Fruit fly (Drosophila melanogaster) whole organism, prepupa: ENCODE measurements around the gene Osi7.

Experiments
- Blimp-1 ChIP-seq: fragments of 200-800 bp; sonication (Bioruptor generic); optimal IDR thresholded peaks from 3 replicates; lab custom pipeline; 2017; ENCODE audit warnings: missing biosample characterization, missing genetic modification characterization, mild to moderate bottlenecking, moderate library complexity, missing genetic modification reagents
- CG11294 ChIP-seq: fragments of 200-800 bp; sonication (Bioruptor generic); IDR thresholded peaks from 2 replicates; pipeline ENCODE4 v1.3.6; 2022; ENCODE audit warnings: missing biosample characterization, missing genetic modification characterization
- CG11902 ChIP-seq: fragments of 200-800 bp; sonication (Bioruptor generic); optimal IDR thresholded peaks from 3 replicates; lab custom pipeline; 2016; ENCODE audit warnings: missing biosample characterization, missing genetic modification characterization
- CG15336 ChIP-seq: fragments of 200-800 bp; sonication (Bioruptor generic); IDR thresholded peaks from 2 replicates; pipeline ENCODE4 v1.3.6; 2022; ENCODE audit warnings: missing biosample characterization, missing genetic modification characterization
- CG16779 ChIP-seq: fragments of 200-800 bp; sonication (Bioruptor generic); optimal IDR thresholded peaks from 3 replicates; lab custom pipeline; 2017; ENCODE audit warnings: missing biosample characterization, mild to moderate bottlenecking, missing genetic modification characterization
- CG3032 ChIP-seq: fragments of 200-800 bp; optimal IDR thresholded peaks from 2 replicates; lab custom pipeline; 2019; ENCODE audit warnings: missing biosample characterization, mild to moderate bottlenecking, missing genetic modification characterization, moderate library complexity
- CG31627 ChIP-seq: fragments of 200-800 bp; sonication (Bioruptor generic); optimal IDR thresholded peaks from 3 replicates; lab custom pipeline; 2016; ENCODE audit warnings: missing biosample characterization, missing genetic modification characterization
- CG3919 ChIP-seq: fragments of 200-800 bp; sonication (Bioruptor generic); optimal IDR thresholded peaks from 3 replicates; lab custom pipeline; 2016; ENCODE audit warnings: missing biosample characterization, missing genetic modification characterization
- CG4318 ChIP-seq: fragments of 200-800 bp; sonication (Bioruptor generic); optimal IDR thresholded peaks from 3 replicates; lab custom pipeline; 2017; ENCODE audit warnings: missing biosample characterization, mild to moderate bottlenecking, missing genetic modification characterization
- CG6163 ChIP-seq: fragments of 200-800 bp; sonication (Bioruptor generic); IDR thresholded peaks from 3 replicates; pipeline ENCODE4 v1.3.6; 2022; ENCODE audit warnings: missing biosample characterization, missing genetic modification characterization
- CG6792 ChIP-seq: fragments of 200-800 bp; sonication (Bioruptor generic); optimal IDR thresholded peaks from 3 replicates; lab custom pipeline; 2016; ENCODE audit warnings: missing biosample characterization, missing genetic modification characterization
- CG6808 ChIP-seq: fragments of 200-800 bp; sonication (Bioruptor generic); optimal IDR thresholded peaks from 3 replicates; lab custom pipeline; 2017; ENCODE audit warnings: missing biosample characterization, missing genetic modification characterization, mild to moderate bottlenecking, moderate library complexity, missing genetic modification reagents
- CG6854 ChIP-seq: fragments of 200-800 bp; sonication (Bioruptor generic); optimal IDR thresholded peaks from 2 replicates; lab custom pipeline; 2017; ENCODE audit warnings: missing biosample characterization, mild to moderate bottlenecking, missing genetic modification characterization
- CG8319 ChIP-seq: fragments of 200-800 bp; sonication (Bioruptor generic); optimal IDR thresholded peaks from 3 replicates; lab custom pipeline; 2016; ENCODE audit warnings: missing biosample characterization, missing genetic modification characterization
- Eip75B ChIP-seq: fragments of 200-800 bp; sonication (Bioruptor generic); optimal IDR thresholded peaks from 3 replicates; lab custom pipeline; 2016; ENCODE audit warnings: missing biosample characterization, missing genetic modification characterization
- Eip78C ChIP-seq: fragments of 200-800 bp; sonication (Bioruptor generic); peaks from one replicate; lab custom pipeline; 2016; ENCODE audit warnings: missing biosample characterization, missing genetic modification characterization
- Eip93F ChIP-seq: fragments of 200-800 bp; sonication (Bioruptor generic); optimal IDR thresholded peaks from 2 replicates; lab custom pipeline; 2016; ENCODE audit warnings: missing biosample characterization, mild to moderate bottlenecking, missing genetic modification characterization
- Ets21C ChIP-seq: fragments of 200-800 bp; sonication (Bioruptor generic); optimal IDR thresholded peaks from 3 replicates; lab custom pipeline; 2016; ENCODE audit warnings: missing biosample characterization, missing genetic modification characterization
- Hr39 ChIP-seq: fragments of 200-800 bp; sonication (Bioruptor generic); optimal IDR thresholded peaks from 2 replicates; lab custom pipeline; 2016; ENCODE audit warnings: missing biosample characterization, missing genetic modification characterization
- Met ChIP-seq: fragments of 200-800 bp; sonication (Bioruptor generic); optimal IDR thresholded peaks from 3 replicates; lab custom pipeline; 2016; ENCODE audit warnings: missing biosample characterization, missing genetic modification characterization
- Smox ChIP-seq: fragments of 200-800 bp; sonication (Bioruptor generic); optimal IDR thresholded peaks from 3 replicates; lab custom pipeline; 2016; ENCODE audit warnings: missing biosample characterization, missing genetic modification characterization
- Sox102F ChIP-seq: fragments of 200-800 bp; sonication (Bioruptor generic); optimal IDR thresholded peaks from 2 replicates; lab custom pipeline; 2016; ENCODE audit warnings: missing biosample characterization, mild to moderate bottlenecking, missing genetic modification characterization
- Sox14 ChIP-seq: fragments of 200-800 bp; sonication (Bioruptor generic); optimal IDR thresholded peaks from 3 replicates; lab custom pipeline; 2016; ENCODE audit warnings: missing biosample characterization, missing genetic modification characterization
- Sox15 ChIP-seq: fragments of 200-800 bp; sonication (Bioruptor generic); optimal IDR thresholded peaks from 3 replicates; lab custom pipeline; 2016; ENCODE audit warnings: missing biosample characterization, missing genetic modification characterization
- achi ChIP-seq: fragments of 200-800 bp; sonication (Bioruptor generic); optimal IDR thresholded peaks from 3 replicates; lab custom pipeline; 2016; ENCODE audit warnings: missing biosample characterization, missing genetic modification characterization
- acj6 ChIP-seq: fragments of 200-800 bp; sonication (Bioruptor generic); optimal IDR thresholded peaks from 3 replicates; lab custom pipeline; 2016; ENCODE audit warnings: missing biosample characterization, missing genetic modification characterization
- cyc ChIP-seq: fragments of 200-800 bp; sonication (Bioruptor generic); optimal IDR thresholded peaks from 3 replicates; lab custom pipeline; 2016; ENCODE audit warnings: missing biosample characterization, missing genetic modification characterization
- eg ChIP-seq: fragments of 200-800 bp; sonication (Bioruptor generic); IDR thresholded peaks from 3 replicates; pipeline ENCODE4 v1.3.6; 2022; ENCODE audit warnings: missing biosample characterization, missing genetic modification characterization
- esn ChIP-seq: fragments of 200-800 bp; sonication (Bioruptor generic); optimal IDR thresholded peaks from 2 replicates; lab custom pipeline; 2016; ENCODE audit warnings: missing biosample characterization, mild to moderate bottlenecking, missing genetic modification characterization, moderate library complexity
- fd59A ChIP-seq: fragments of 200-800 bp; sonication (Bioruptor generic); optimal IDR thresholded peaks from 2 replicates; lab custom pipeline; 2017; ENCODE audit warnings: missing biosample characterization, mild to moderate bottlenecking, missing genetic modification characterization, missing genetic modification reagents
- fkh ChIP-seq: fragments of 200-800 bp; sonication (Bioruptor generic); optimal IDR thresholded peaks from 3 replicates; lab custom pipeline; 2017; ENCODE audit warnings: missing biosample characterization, mild to moderate bottlenecking, missing genetic modification characterization, moderate library complexity
- lz ChIP-seq: fragments of 200-800 bp; sonication (Bioruptor generic); optimal IDR thresholded peaks from 3 replicates; lab custom pipeline; 2016; ENCODE audit warnings: missing biosample characterization, missing genetic modification characterization
- net ChIP-seq: fragments of 200-800 bp; sonication (Bioruptor generic); optimal IDR thresholded peaks from 3 replicates; lab custom pipeline; 2016; ENCODE audit warnings: missing biosample characterization, missing genetic modification characterization
- pdm3 ChIP-seq: fragments of 200-800 bp; sonication (Bioruptor generic); optimal IDR thresholded peaks from 3 replicates; lab custom pipeline; 2016; ENCODE audit warnings: missing biosample characterization, missing genetic modification characterization
- ss ChIP-seq, 2 experiments: fragments of 200-800 bp; sonication (Bioruptor generic); optimal IDR thresholded peaks; 2 replicates in 1 of 2; 3 replicates in 1 of 2; lab custom pipeline; 2017 to 2018; ENCODE audit warnings: mild to moderate bottlenecking in 2 of 2, missing biosample characterization in 2 of 2, missing genetic modification characterization in 2 of 2, moderate library complexity in 1 of 2
- topi ChIP-seq: fragments of 200-800 bp; sonication (Bioruptor generic); optimal IDR thresholded peaks from 3 replicates; lab custom pipeline; 2016; ENCODE audit warnings: missing biosample characterization, missing genetic modification characterization
- vri ChIP-seq: fragments of 200-800 bp; sonication (Bioruptor generic); optimal IDR thresholded peaks from 3 replicates; lab custom pipeline; 2016; ENCODE audit warnings: missing biosample characterization, mild to moderate bottlenecking, missing genetic modification characterization

Gene Osi7

dm6 chr3R:6252809-6253208, 4.0 kb downstream of the Osi7 start:
- TF ChIP-seq net (GFP tag; lab: Kevin White, UChicago), result no peak
- no peak for TF ChIP-seq achi (GFP tag; lab: Kevin White, UChicago)
- TF ChIP-seq esn (GFP tag; lab: Kevin White, UChicago), result no peak
- TF ChIP-seq CG6854, result peak; percentile 89
- TF ChIP-seq ss (GFP tag; optimal IDR thresholded peaks at IDR 0.05; lab: Kevin White, UChicago), result no peak
- peak; percentile 96 for TF ChIP-seq Blimp-1 (GFP tag; lab: Kevin White, UChicago)
- TF ChIP-seq fd59A (GFP tag; lab: Kevin White, UChicago), result no peak
- no peak for TF ChIP-seq lz (GFP tag; lab: Kevin White, UChicago)

- no peak for TF ChIP-seq eg (GFP tag; lab: Robert Waterston, UW)
- no peak for TF ChIP-seq Sox102F (GFP tag; lab: Kevin White, UChicago)
- no peak for TF ChIP-seq Eip75B (GFP tag; lab: Kevin White, UChicago)
- TF ChIP-seq acj6 (GFP tag; lab: Kevin White, UChicago), result no peak
- TF ChIP-seq Smox, result no peak
- TF ChIP-seq CG31627 (GFP tag; lab: Kevin White, UChicago), result no peak
- no peak for TF ChIP-seq CG6792 (GFP tag; lab: Kevin White, UChicago)
- no peak for TF ChIP-seq CG8319
- no peak for TF ChIP-seq CG4318 (GFP tag; lab: Kevin White, UChicago)
- no peak for TF ChIP-seq CG11902
- no peak for TF ChIP-seq Blimp-1 (GFP tag; lab: Kevin White, UChicago)
These were observed 5.6 kb downstream of the Osi7 start for dm6 chr3R:6254438-6254837.

- TF ChIP-seq vri (GFP tag; lab: Kevin White, UChicago) (no peak), CG16779 (tag; lab: Kevin White, UChicago) (no peak), fd59A (GFP tag; lab: Kevin White, UChicago) (no peak), Sox14 (GFP tag; lab: Kevin White, UChicago) (no peak), Ets21C (no peak), Met (GFP tag; lab: Kevin White, UChicago) (no peak), Smox (no peak), net (GFP tag; lab: Kevin White, UChicago) (no peak), eg (GFP tag; lab: Robert Waterston, UW) (no peak)
These were observed 6.1 kb downstream of the Osi7 start, which contains the start of gene Osi8 for dm6 chr3R:6254875-6255274. Osi8 (plus strand) TSS chr3R:6255175.

DNA sequence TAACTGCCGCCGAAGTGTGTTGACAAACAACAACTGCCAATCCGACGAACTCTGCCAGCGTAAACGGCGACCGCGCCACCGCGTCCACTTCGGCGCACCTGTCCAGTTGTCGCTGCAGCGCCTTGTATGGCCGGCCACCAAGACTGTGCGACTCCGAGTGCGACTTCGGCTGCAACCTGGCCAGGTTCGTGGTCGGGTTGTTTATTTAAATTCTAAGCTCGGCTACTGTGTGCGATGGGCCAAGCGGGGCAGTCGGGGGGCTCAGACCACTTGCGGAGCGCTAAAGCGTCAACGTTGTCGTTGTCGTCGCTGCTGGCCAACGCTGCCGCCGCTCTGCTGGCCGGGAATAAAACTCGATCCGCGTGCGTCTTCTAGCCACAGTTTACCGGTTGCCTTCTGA, 11.0 kb downstream of the Osi7 start, which contains the start of gene Osi9:
TSS of gene Osi9 (plus strand) at position 375 of the 400 bp plus-strand sequence.
- TF ChIP-seq Eip78C (GFP tag; lab: Kevin White, UChicago) (peak; percentile 7), CG15336 (GFP tag; lab: Robert Waterston, UW) (0 out of 2 replicates have a peak, but pooled peaks have one; percentile 9), Sox15 (GFP tag; lab: Kevin White, UChicago) (no peak)

DNA sequence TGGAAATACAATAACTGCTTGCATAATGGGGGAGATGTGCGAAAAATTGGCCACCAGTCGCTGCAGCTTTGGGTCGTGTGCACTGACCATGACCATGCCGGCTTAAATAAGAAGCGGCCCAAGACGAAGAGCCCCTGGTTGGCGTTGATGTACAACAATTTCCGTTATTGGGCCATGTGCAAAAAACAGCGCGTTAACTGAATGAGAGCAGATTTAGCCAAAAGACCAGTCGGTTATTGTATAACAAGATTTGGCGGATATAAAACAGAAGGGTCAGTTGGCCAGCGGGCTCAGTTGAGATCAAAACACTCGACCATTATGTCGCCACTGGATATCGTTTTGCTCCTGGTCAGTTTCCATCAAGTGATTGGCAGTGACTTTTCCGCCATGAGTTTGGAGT, 14.9 kb downstream of the Osi7 start, which contains the start of gene Osi10a:
TSS of gene Osi10a (plus strand) at position 301 of the 400 bp plus-strand sequence.
- TF ChIP-seq esn (GFP tag; lab: Kevin White, UChicago), result no peak
- TF ChIP-seq Eip78C (GFP tag; lab: Kevin White, UChicago), result no peak
- no peak for TF ChIP-seq Ets21C
- no peak for TF ChIP-seq CG6163 (GFP tag; lab: Robert Waterston, UW)
- no peak for TF ChIP-seq CG11294 (GFP tag; lab: Robert Waterston, UW)
- no peak for TF ChIP-seq CG6792 (GFP tag; lab: Kevin White, UChicago)
- no peak for TF ChIP-seq Eip93F (GFP tag; lab: Kevin White, UChicago)
- TF ChIP-seq cyc (GFP tag; lab: Kevin White, UChicago), result no peak
- no peak for TF ChIP-seq Smox

dm6 chr3R:6265890-6266289, 17.1 kb downstream of the Osi7 start, which contains the start of gene Osi10b:
Osi10b (plus strand) TSS chr3R:6266190.
- TF ChIP-seq CG6792 (GFP tag; lab: Kevin White, UChicago), result no peak
- TF ChIP-seq vri (GFP tag; lab: Kevin White, UChicago), result no peak
- no peak for TF ChIP-seq Eip75B (GFP tag; lab: Kevin White, UChicago)
- TF ChIP-seq fkh, result no peak
- no peak for TF ChIP-seq CG3032
- no peak for TF ChIP-seq CG8319
- TF ChIP-seq Sox15 (GFP tag; lab: Kevin White, UChicago), result no peak
- no peak for TF ChIP-seq topi (GFP tag; lab: Kevin White, UChicago)
- no peak for TF ChIP-seq pdm3 (GFP tag; lab: Kevin White, UChicago)
- no peak for TF ChIP-seq CG6808 (GFP tag; lab: Kevin White, UChicago)
- no peak for TF ChIP-seq Sox14 (GFP tag; lab: Kevin White, UChicago)
- TF ChIP-seq CG6854, result no peak
- no peak for TF ChIP-seq Hr39 (GFP tag; lab: Kevin White, UChicago)
- no peak for TF ChIP-seq CG3919 (GFP tag; lab: Kevin White, UChicago)
- TF ChIP-seq acj6 (GFP tag; lab: Kevin White, UChicago), result no peak
- no peak for TF ChIP-seq net (GFP tag; lab: Kevin White, UChicago)
- no peak for TF ChIP-seq CG11902
- TF ChIP-seq lz (GFP tag; lab: Kevin White, UChicago), result no peak
